Fruit fly (Drosophila melanogaster) whole organism, embryonic: ENCODE measurements around the gene CG33654.
A peak's percentile ranks its signal among the peaks of the same experiment; 100 is the strongest.

Source experiments
- Bgb ChIP-seq: fragments of 200-800 bp; sonication (Bioruptor generic); IDR thresholded peaks from 2 replicates; pipeline ENCODE4 v1.3.6; 2022; ENCODE audit warnings: missing biosample characterization, missing genetic modification characterization; ENCODE audit not compliant: partially characterized antibody
- C15 ChIP-seq: fragments of 200-800 bp; sonication (Bioruptor generic); IDR thresholded peaks from 3 replicates; pipeline ENCODE4 v1.3.6; 2022; ENCODE audit warnings: missing biosample characterization, missing genetic modification characterization
- CG10209 ChIP-seq: fragments of 200-800 bp; sonication (Bioruptor generic); optimal IDR thresholded peaks from 3 replicates; lab custom pipeline; 2017; ENCODE audit warnings: missing biosample characterization, mild to moderate bottlenecking, missing genetic modification characterization, missing genetic modification reagents
- CG10366 ChIP-seq: fragments of 200-800 bp; sonication (Bioruptor generic); IDR thresholded peaks from 2 replicates; pipeline ENCODE4 v1.3.6; 2022; ENCODE audit warnings: missing biosample characterization, missing genetic modification characterization
- CG14667 ChIP-seq: fragments of 200-800 bp; sonication (Bioruptor generic); IDR thresholded peaks from 2 replicates; pipeline ENCODE4 v1.3.6; 2022; ENCODE audit warnings: missing biosample characterization, missing genetic modification characterization
- CG16815 ChIP-seq: fragments of 200-800 bp; sonication (Bioruptor generic); optimal IDR thresholded peaks from 3 replicates; lab custom pipeline; 2017; ENCODE audit warnings: missing biosample characterization, mild to moderate bottlenecking, missing genetic modification characterization
- CG17359 ChIP-seq: fragments of 200-800 bp; sonication (Bioruptor generic); optimal IDR thresholded peaks from 3 replicates; lab custom pipeline; 2018; ENCODE audit warnings: missing biosample characterization, mild to moderate bottlenecking, missing genetic modification characterization, moderate library complexity
- CG17612 ChIP-seq: fragments of 200-800 bp; sonication (Bioruptor generic); IDR thresholded peaks from 2 replicates; pipeline ENCODE4 v1.3.6; 2022; ENCODE audit warnings: missing biosample characterization, missing genetic modification characterization
- CG1792 ChIP-seq: fragments of 200-800 bp; sonication (Bioruptor generic); optimal IDR thresholded peaks from 2 replicates; lab custom pipeline; 2016; ENCODE audit warnings: missing biosample characterization, missing genetic modification characterization
- CG18262 ChIP-seq: fragments of 200-800 bp; optimal IDR thresholded peaks from 3 replicates; lab custom pipeline; 2019; ENCODE audit warnings: missing biosample characterization, mild to moderate bottlenecking, missing genetic modification characterization, moderate library complexity
- CG2120 ChIP-seq: fragments of 200-800 bp; sonication (Bioruptor generic); optimal IDR thresholded peaks from 3 replicates; lab custom pipeline; 2016; ENCODE audit warnings: missing biosample characterization, missing genetic modification characterization
- CG30403 ChIP-seq: fragments of 200-800 bp; sonication (Bioruptor generic); optimal IDR thresholded peaks from 3 replicates; lab custom pipeline; 2016; ENCODE audit warnings: missing biosample characterization, missing genetic modification characterization
- CG34422 ChIP-seq: fragments of 200-800 bp; sonication (Bioruptor generic); IDR thresholded peaks from 3 replicates; pipeline ENCODE4 v1.3.6; 2022; ENCODE audit warnings: missing biosample characterization, missing genetic modification characterization
- CG3838 ChIP-seq: fragments of 200-800 bp; sonication (Bioruptor generic); optimal IDR thresholded peaks from 3 replicates; lab custom pipeline; 2016; ENCODE audit warnings: missing biosample characterization, missing genetic modification characterization
- CG4424 ChIP-seq: fragments of 200-800 bp; sonication (Bioruptor generic); optimal IDR thresholded peaks from 3 replicates; lab custom pipeline; 2016; ENCODE audit warnings: missing biosample characterization, missing genetic modification characterization
- CG4820 ChIP-seq: fragments of 200-800 bp; sonication (Bioruptor generic); optimal IDR thresholded peaks from 3 replicates; lab custom pipeline; 2016; ENCODE audit warnings: missing biosample characterization, missing genetic modification characterization
- CG6654 ChIP-seq: fragments of 200-800 bp; sonication (Bioruptor generic); optimal IDR thresholded peaks from 2 replicates; lab custom pipeline; 2017; ENCODE audit warnings: missing biosample characterization, mild to moderate bottlenecking, missing genetic modification characterization
- CG7745 ChIP-seq: fragments of 200-800 bp; sonication (Bioruptor generic); optimal IDR thresholded peaks from 2 replicates; lab custom pipeline; 2018; ENCODE audit warnings: missing biosample characterization, mild to moderate bottlenecking, missing genetic modification characterization, moderate library complexity
- CG8478 ChIP-seq: fragments of >200 bp; optimal IDR thresholded peaks from 2 replicates; lab custom pipeline; 2018
- CG9437 ChIP-seq: fragments of 200-800 bp; sonication (Bioruptor generic); optimal IDR thresholded peaks from 2 replicates; lab custom pipeline; 2018; ENCODE audit warnings: missing biosample characterization, mild to moderate bottlenecking, missing genetic modification characterization
- Camta ChIP-seq: fragments of 200-800 bp; sonication (Bioruptor generic); optimal IDR thresholded peaks from 2 replicates; lab custom pipeline; 2016; ENCODE audit warnings: missing biosample characterization, missing genetic modification characterization
- CoRest ChIP-seq: fragments of 200-800 bp; sonication (Bioruptor generic); optimal IDR thresholded peaks from 3 replicates; lab custom pipeline; 2018; ENCODE audit warnings: missing biosample characterization, mild to moderate bottlenecking, missing genetic modification characterization, moderate library complexity
- Dad ChIP-seq: fragments of 200-800 bp; sonication (Bioruptor generic); optimal IDR thresholded peaks from 3 replicates; lab custom pipeline; 2016; ENCODE audit warnings: missing biosample characterization, missing genetic modification characterization
- Ets65A ChIP-seq: fragments of 200-800 bp; sonication (Bioruptor generic); peaks from one replicate; lab custom pipeline; 2016; ENCODE audit warnings: missing biosample characterization, missing genetic modification characterization
- Gug ChIP-seq: fragments of 200-800 bp; sonication (Bioruptor generic); IDR thresholded peaks from 4 replicates; pipeline ENCODE4 v1.3.6; 2022; ENCODE audit warnings: missing biosample characterization, missing genetic modification characterization
- Hand ChIP-seq: fragments of 200-800 bp; sonication (Bioruptor generic); optimal IDR thresholded peaks from 2 replicates; lab custom pipeline; 2017; ENCODE audit warnings: mild to moderate bottlenecking, missing biosample characterization, missing genetic modification reagents, missing genetic modification characterization
- Hr3 ChIP-seq: fragments of 200-800 bp; sonication (Bioruptor generic); optimal IDR thresholded peaks from 3 replicates; lab custom pipeline; 2016; ENCODE audit warnings: missing biosample characterization, missing genetic modification characterization
- Kr ChIP-seq: fragments of 200-800 bp; sonication (Bioruptor generic); optimal IDR thresholded peaks from 2 replicates; lab custom pipeline; 2017; ENCODE audit warnings: missing biosample characterization, mild to moderate bottlenecking, missing genetic modification characterization
- Mrtf ChIP-seq: fragments of 200-800 bp; sonication (Bioruptor generic); IDR thresholded peaks from 3 replicates; pipeline ENCODE4 v1.3.6; 2022; ENCODE audit warnings: missing biosample characterization, missing genetic modification characterization
- NFAT ChIP-seq: fragments of 200-800 bp; sonication (Bioruptor generic); IDR thresholded peaks from 2 replicates; pipeline ENCODE4 v1.3.6; 2022; ENCODE audit warnings: missing biosample characterization, missing genetic modification characterization
- Oli ChIP-seq: fragments of 200-800 bp; sonication (Bioruptor generic); optimal IDR thresholded peaks from 2 replicates; lab custom pipeline; 2018; ENCODE audit warnings: missing biosample characterization, mild to moderate bottlenecking, missing genetic modification characterization, moderate library complexity
- Six4 ChIP-seq: fragments of 200-800 bp; sonication (Bioruptor generic); optimal IDR thresholded peaks from 2 replicates; lab custom pipeline; 2016; ENCODE audit warnings: missing biosample characterization, missing genetic modification characterization
- Sox100B ChIP-seq: fragments of 200-800 bp; sonication (Bioruptor generic); optimal IDR thresholded peaks from 3 replicates; lab custom pipeline; 2018; ENCODE audit warnings: missing biosample characterization, mild to moderate bottlenecking, missing genetic modification characterization
- Spps ChIP-seq: fragments of 200-800 bp; sonication (Bioruptor generic); optimal IDR thresholded peaks from 2 replicates; lab custom pipeline; 2018; ENCODE audit warnings: missing biosample characterization, mild to moderate bottlenecking, missing genetic modification characterization
- ap ChIP-seq: fragments of 200-800 bp; sonication (Bioruptor generic); IDR thresholded peaks from 2 replicates; pipeline ENCODE4 v1.3.6; 2022; ENCODE audit warnings: missing biosample characterization, missing genetic modification characterization
- az2 ChIP-seq: fragments of 200-800 bp; sonication (Bioruptor generic); optimal IDR thresholded peaks from 3 replicates; lab custom pipeline; 2016; ENCODE audit warnings: missing biosample characterization, missing genetic modification characterization
- bab2 ChIP-seq: fragments of 200-800 bp; sonication (Bioruptor generic); optimal IDR thresholded peaks from 2 replicates; lab custom pipeline; 2016; ENCODE audit warnings: missing biosample characterization, missing genetic modification characterization
- ci ChIP-seq: fragments of 200-800 bp; sonication (Bioruptor generic); IDR thresholded peaks from 3 replicates; pipeline ENCODE4 v1.3.6; 2022; ENCODE audit warnings: missing biosample characterization, missing genetic modification characterization
- crp ChIP-seq, 2 experiments: fragments of 200-800 bp; sonication (Bioruptor generic); optimal IDR thresholded peaks; 2 replicates in 1 of 2; 3 replicates in 1 of 2; lab custom pipeline; 2017; ENCODE audit warnings: missing biosample characterization in 2 of 2, missing genetic modification characterization in 2 of 2, mild to moderate bottlenecking in 1 of 2, moderate library complexity in 1 of 2
- cwo ChIP-seq: fragments of 200-800 bp; sonication (Bioruptor generic); optimal IDR thresholded peaks from 3 replicates; lab custom pipeline; 2017; ENCODE audit warnings: missing biosample characterization, missing genetic modification characterization, mild to moderate bottlenecking, moderate library complexity, missing genetic modification reagents
- dmrt11E ChIP-seq: fragments of 200-800 bp; sonication (Bioruptor generic); optimal IDR thresholded peaks from 3 replicates; lab custom pipeline; 2018; ENCODE audit warnings: missing biosample characterization, mild to moderate bottlenecking, missing genetic modification characterization, moderate library complexity
- fu2 ChIP-seq: fragments of 200-800 bp; sonication (Bioruptor generic); optimal IDR thresholded peaks from 2 replicates; lab custom pipeline; 2016; ENCODE audit warnings: missing biosample characterization, missing genetic modification characterization
- gro ChIP-seq: fragments of 200-800 bp; sonication (Bioruptor generic); optimal IDR thresholded peaks from 2 replicates; lab custom pipeline; 2016; ENCODE audit warnings: missing biosample characterization, missing genetic modification characterization
- jing ChIP-seq: fragments of 200-800 bp; sonication (Bioruptor generic); optimal IDR thresholded peaks from 2 replicates; lab custom pipeline; 2018; ENCODE audit warnings: missing biosample characterization, mild to moderate bottlenecking, missing genetic modification characterization
- kay ChIP-seq: fragments of 200-800 bp; sonication (Bioruptor generic); optimal IDR thresholded peaks from 2 replicates; lab custom pipeline; 2016; ENCODE audit warnings: missing biosample characterization, missing genetic modification characterization
- nom ChIP-seq: fragments of 200-800 bp; sonication (Bioruptor generic); optimal IDR thresholded peaks from 2 replicates; lab custom pipeline; 2017; ENCODE audit warnings: missing biosample characterization, missing genetic modification characterization, mild to moderate bottlenecking, moderate library complexity, missing genetic modification reagents
- sens-2 ChIP-seq: fragments of 200-800 bp; sonication (Bioruptor generic); IDR thresholded peaks from 2 replicates; pipeline ENCODE4 v1.3.6; 2022; ENCODE audit warnings: missing biosample characterization, missing genetic modification characterization
- sisA ChIP-seq: fragments of 200-800 bp; sonication (Bioruptor generic); IDR thresholded peaks from 2 replicates; pipeline ENCODE4 v1.3.6; 2022; ENCODE audit warnings: missing biosample characterization, missing genetic modification characterization
- sob ChIP-seq: fragments of 200-800 bp; sonication (Bioruptor generic); IDR thresholded peaks from 2 replicates; pipeline ENCODE4 v1.3.6; 2022; ENCODE audit warnings: missing biosample characterization, missing genetic modification characterization
- sr ChIP-seq: fragments of 200-800 bp; sonication (Bioruptor generic); IDR thresholded peaks from 3 replicates; pipeline ENCODE4 v1.3.6; 2022; ENCODE audit warnings: missing biosample characterization, missing genetic modification characterization
- ssp ChIP-seq: fragments of 200-800 bp; sonication (Bioruptor generic); IDR thresholded peaks from 2 replicates; pipeline ENCODE4 v1.3.6; 2022; ENCODE audit warnings: missing biosample characterization, missing genetic modification characterization
- twi ChIP-seq: fragments of 200-800 bp; optimal IDR thresholded peaks from 2 replicates; lab custom pipeline; 2019; ENCODE audit warnings: missing biosample characterization, mild to moderate bottlenecking, missing genetic modification characterization, moderate library complexity
- yki ChIP-seq: fragments of >200 bp; optimal IDR thresholded peaks from 3 replicates; lab custom pipeline; 2018

The CG33654 gene

dm6 chr3R:9598099-9598498, 15.1 kb upstream of the CG33654 start:
- TF ChIP-seq Gug (GFP tag; lab: Robert Waterston, UW) (0 out of 4 replicates have a peak, but pooled peaks have one; percentile 31), CG34422 (GFP tag; lab: Robert Waterston, UW) (0 out of 3 replicates have a peak, but pooled peaks have one; percentile 15), cwo (GFP tag; lab: Kevin White, UChicago) (no peak), Oli (peak; percentile 74), CG10366 (GFP tag; lab: Robert Waterston, UW) (peak; percentile 38; the same call in 1 of the 2 replicates), fu2 (GFP tag; lab: Kevin White, UChicago) (no peak), CG30403 (GFP tag; lab: Kevin White, UChicago) (peak; percentile 44), sens-2 (GFP tag; lab: Robert Waterston, UW) (no peak), CG17612 (GFP tag; lab: Robert Waterston, UW) (no peak), sob (GFP tag; lab: Robert Waterston, UW) (peak; percentile 20; the same call in 1 of the 2 replicates), yki (lab: Kevin White, UChicago) (no peak), CG4424 (peak; percentile 55), CG9437 (no peak), C15 (GFP tag; lab: Robert Waterston, UW) (no peak), CG14667 (GFP tag; lab: Robert Waterston, UW) (no peak), sisA (GFP tag; lab: Robert Waterston, UW) (peak; percentile 58; the same call in 1 of the 2 replicates), CoRest (tag; lab: Kevin White, UChicago) (peak; percentile 54), ap (GFP tag; lab: Robert Waterston, UW) (no peak), CG4820 (GFP tag; lab: Kevin White, UChicago) (peak; percentile 71), Ets65A (GFP tag; lab: Kevin White, UChicago) (no peak), Hand (GFP tag; lab: Kevin White, UChicago) (no peak), dmrt11E (tag; lab: Kevin White, UChicago) (peak; percentile 78), CG17359 (tag; lab: Kevin White, UChicago) (peak; percentile 73), nom (GFP tag; lab: Kevin White, UChicago) (no peak), CG18262 (tag; lab: Kevin White, UChicago) (peak; percentile 64), CG7745 (tag; lab: Kevin White, UChicago) (no peak), bab2 (GFP tag; lab: Kevin White, UChicago) (no peak), ci (GFP tag; lab: Robert Waterston, UW) (peak; percentile 75; the same call in 2 of the 3 replicates), Spps (tag; lab: Kevin White, UChicago) (peak; percentile 62), az2 (peak; percentile 59), Six4 (no peak), Kr (no peak), CG3838 (GFP tag; lab: Kevin White, UChicago) (no peak), CG2120 (GFP tag; lab: Kevin White, UChicago) (no peak), crp (GFP tag; optimal IDR thresholded peaks at IDR 0.05; lab: Kevin White, UChicago) (no peak), ssp (GFP tag; lab: Robert Waterston, UW) (peak; percentile 33; the same call in 1 of the 2 replicates), gro (GFP tag; lab: Kevin White, UChicago) (no peak), Camta (peak; percentile 12), Bgb (GFP tag; lab: Robert Waterston, UW) (no peak), jing (GFP tag; lab: Kevin White, UChicago) (peak; percentile 54), Sox100B (GFP tag; lab: Kevin White, UChicago) (peak; percentile 39), Mrtf (GFP tag; lab: Robert Waterston, UW) (0 out of 3 replicates have a peak, but pooled peaks have one; percentile 18), sr (GFP tag; lab: Robert Waterston, UW) (no peak), Dad (no peak), CG6654 (GFP tag; lab: Kevin White, UChicago) (no peak), NFAT (GFP tag; lab: Robert Waterston, UW) (no peak), Hr3 (GFP tag; lab: Kevin White, UChicago) (peak; percentile 32), CG16815 (GFP tag; lab: Kevin White, UChicago) (peak; percentile 40), CG1792 (GFP tag; lab: Kevin White, UChicago) (no peak), twi (tag; lab: Kevin White, UChicago) (peak; percentile 9), CG10209 (GFP tag; lab: Kevin White, UChicago) (peak; percentile 58), kay (GFP tag; lab: Kevin White, UChicago) (no peak), CG8478 (lab: Kevin White, UChicago) (no peak)
